Fruit fly (Drosophila melanogaster) whole organism, embryonic: ENCODE results near the gene spdo.

Experiments
- ATbp ChIP-seq: fragments of 200-800 bp; sonication (Bioruptor generic); optimal IDR thresholded peaks from 2 replicates; lab custom pipeline; 2017; ENCODE audit warnings: missing biosample characterization, mild to moderate bottlenecking, missing genetic modification characterization, missing genetic modification reagents
- Abd-B ChIP-seq: fragments of 200-800 bp; sonication (Bioruptor generic); optimal IDR thresholded peaks from 2 replicates; lab custom pipeline; 2018; ENCODE audit warnings: missing biosample characterization, mild to moderate bottlenecking, missing genetic modification characterization, moderate library complexity
- Antp ChIP-seq: fragments of 200-800 bp; sonication (Bioruptor generic); optimal IDR thresholded peaks from 3 replicates; lab custom pipeline; 2016; ENCODE audit warnings: missing biosample characterization, missing genetic modification characterization
- Blimp-1 ChIP-seq: fragments of 200-800 bp; sonication (Bioruptor generic); optimal IDR thresholded peaks from 3 replicates; lab custom pipeline; 2018; ENCODE audit warnings: missing biosample characterization, missing genetic modification characterization, mild to moderate bottlenecking, moderate library complexity, missing genetic modification reagents
- CG10654 ChIP-seq: fragments of 200-800 bp; sonication (Bioruptor generic); optimal IDR thresholded peaks from 2 replicates; lab custom pipeline; 2016; ENCODE audit warnings: missing biosample characterization, missing genetic modification characterization
- CG10959 ChIP-seq: fragments of 200-800 bp; sonication (Bioruptor generic); IDR thresholded peaks from 2 replicates; pipeline ENCODE4 v1.3.6; 2022; ENCODE audit warnings: missing biosample characterization, missing genetic modification characterization
- CG11093 ChIP-seq: fragments of 200-800 bp; sonication (Bioruptor generic); IDR thresholded peaks from 3 replicates; pipeline ENCODE4 v1.3.6; 2022; ENCODE audit warnings: missing biosample characterization, missing genetic modification characterization
- CG1602 ChIP-seq: fragments of 200-800 bp; sonication (Bioruptor generic); optimal IDR thresholded peaks from 3 replicates; lab custom pipeline; 2016; ENCODE audit warnings: missing biosample characterization, missing genetic modification characterization
- CG16815 ChIP-seq: fragments of 200-800 bp; sonication (Bioruptor generic); optimal IDR thresholded peaks from 3 replicates; lab custom pipeline; 2017; ENCODE audit warnings: missing biosample characterization, mild to moderate bottlenecking, missing genetic modification characterization
- CG30431 ChIP-seq: fragments of 200-800 bp; sonication (Bioruptor generic); optimal IDR thresholded peaks from 2 replicates; lab custom pipeline; 2017; ENCODE audit warnings: missing biosample characterization, missing genetic modification characterization
- CG31224 ChIP-seq: fragments of 200-800 bp; sonication (Bioruptor generic); IDR thresholded peaks from 2 replicates; pipeline ENCODE4 v1.3.6; 2022; ENCODE audit warnings: missing biosample characterization, missing genetic modification characterization
- CG3163 ChIP-seq: fragments of 200-800 bp; sonication (Bioruptor generic); optimal IDR thresholded peaks from 3 replicates; lab custom pipeline; 2016; ENCODE audit warnings: missing biosample characterization, missing genetic modification characterization
- CG34422 ChIP-seq: fragments of 200-800 bp; sonication (Bioruptor generic); IDR thresholded peaks from 3 replicates; pipeline ENCODE4 v1.3.6; 2022; ENCODE audit warnings: missing biosample characterization, missing genetic modification characterization
- CG6689 ChIP-seq: fragments of 200-800 bp; sonication (Bioruptor generic); IDR thresholded peaks from 2 replicates; pipeline ENCODE4 v1.3.6; 2022; ENCODE audit warnings: missing biosample characterization, missing genetic modification characterization
- CG7786 ChIP-seq: fragments of 200-800 bp; sonication (Bioruptor generic); optimal IDR thresholded peaks from 2 replicates; lab custom pipeline; 2016; ENCODE audit warnings: missing biosample characterization, missing genetic modification characterization
- CG8290 ChIP-seq, 3 experiments: fragments of 200-800 bp; sonication (Bioruptor generic); optimal IDR thresholded peaks; 2 replicates each; lab custom pipeline; 2016 to 2019; ENCODE audit warnings: missing biosample characterization in 3 of 3, missing genetic modification characterization in 3 of 3, mild to moderate bottlenecking in 2 of 3, moderate library complexity in 1 of 3
- CG9609 ChIP-seq: fragments of 200-800 bp; sonication (Bioruptor generic); optimal IDR thresholded peaks from 3 replicates; lab custom pipeline; 2016; ENCODE audit warnings: missing biosample characterization, missing genetic modification characterization
- CG9727 ChIP-seq: fragments of 200-800 bp; sonication (Bioruptor generic); optimal IDR thresholded peaks from 3 replicates; lab custom pipeline; 2017; ENCODE audit warnings: missing biosample characterization, mild to moderate bottlenecking, missing genetic modification characterization
- Chrac-16 ChIP-seq: fragments of 200-800 bp; sonication (Bioruptor generic); optimal IDR thresholded peaks from 3 replicates; lab custom pipeline; 2016; ENCODE audit warnings: missing biosample characterization, missing genetic modification characterization
- Dad ChIP-seq: fragments of 200-800 bp; sonication (Bioruptor generic); optimal IDR thresholded peaks from 3 replicates; lab custom pipeline; 2016; ENCODE audit warnings: missing biosample characterization, missing genetic modification characterization
- Ets65A ChIP-seq: fragments of 200-800 bp; sonication (Bioruptor generic); peaks from one replicate; lab custom pipeline; 2016; ENCODE audit warnings: missing biosample characterization, missing genetic modification characterization
- HHEX ChIP-seq: fragments of 200-800 bp; sonication (Bioruptor generic); optimal IDR thresholded peaks from 3 replicates; lab custom pipeline; 2017; ENCODE audit warnings: missing biosample characterization, mild to moderate bottlenecking, missing genetic modification characterization, missing genetic modification reagents
- Hr3 ChIP-seq: fragments of 200-800 bp; sonication (Bioruptor generic); optimal IDR thresholded peaks from 3 replicates; lab custom pipeline; 2016; ENCODE audit warnings: missing biosample characterization, missing genetic modification characterization
- Meics ChIP-seq: fragments of 200-800 bp; sonication (Bioruptor generic); optimal IDR thresholded peaks from 2 replicates; lab custom pipeline; 2017; ENCODE audit warnings: missing biosample characterization, mild to moderate bottlenecking, missing genetic modification characterization
- Myb ChIP-seq: fragments of 200-800 bp; sonication (Bioruptor generic); optimal IDR thresholded peaks from 2 replicates; lab custom pipeline; 2016; ENCODE audit warnings: missing biosample characterization, missing genetic modification characterization
- Neu2 ChIP-seq: fragments of 200-800 bp; sonication (Bioruptor generic); optimal IDR thresholded peaks from 3 replicates; lab custom pipeline; 2016; ENCODE audit warnings: missing biosample characterization, missing genetic modification characterization, borderline replicate concordance
- Oli ChIP-seq: fragments of 200-800 bp; sonication (Bioruptor generic); optimal IDR thresholded peaks from 2 replicates; lab custom pipeline; 2018; ENCODE audit warnings: missing biosample characterization, mild to moderate bottlenecking, missing genetic modification characterization, moderate library complexity
- Pdp1 ChIP-seq, 2 experiments: fragments of 200-800 bp; sonication (Bioruptor generic); optimal IDR thresholded peaks; 3 replicates each; lab custom pipeline; 2016; ENCODE audit warnings: missing biosample characterization in 2 of 2, missing genetic modification characterization in 2 of 2, mild to moderate bottlenecking in 1 of 2, moderate library complexity in 1 of 2
- Ravus ChIP-seq: fragments of 200-800 bp; sonication (Bioruptor generic); IDR thresholded peaks from 2 replicates; pipeline ENCODE4 v1.3.6; 2022; ENCODE audit warnings: missing biosample characterization, missing genetic modification characterization
- Rfx ChIP-seq: fragments of 200-800 bp; sonication (Bioruptor generic); IDR thresholded peaks from 2 replicates; pipeline ENCODE4 v1.3.6; 2022; ENCODE audit warnings: missing biosample characterization, missing genetic modification characterization
- ara ChIP-seq: fragments of 200-800 bp; sonication (Bioruptor generic); IDR thresholded peaks from 2 replicates; pipeline ENCODE4 v1.3.6; 2022; ENCODE audit warnings: missing biosample characterization, missing genetic modification characterization
- ato ChIP-seq: fragments of 200-800 bp; sonication (Bioruptor generic); IDR thresholded peaks from 2 replicates; pipeline ENCODE4 v1.3.6; 2022; ENCODE audit warnings: missing biosample characterization, missing genetic modification characterization; ENCODE audit not compliant: partially characterized antibody
- az2 ChIP-seq: fragments of 200-800 bp; sonication (Bioruptor generic); optimal IDR thresholded peaks from 3 replicates; lab custom pipeline; 2016; ENCODE audit warnings: missing biosample characterization, missing genetic modification characterization
- bab2 ChIP-seq: fragments of 200-800 bp; sonication (Bioruptor generic); optimal IDR thresholded peaks from 2 replicates; lab custom pipeline; 2016; ENCODE audit warnings: missing biosample characterization, missing genetic modification characterization
- bsh ChIP-seq, 2 experiments: fragments of 200-800 bp; sonication (Bioruptor generic); optimal IDR thresholded peaks; 2 replicates each; lab custom pipeline; 2017 to 2018; ENCODE audit warnings: mild to moderate bottlenecking in 2 of 2, missing biosample characterization in 2 of 2, missing genetic modification characterization in 2 of 2, moderate library complexity in 1 of 2
- cg ChIP-seq: fragments of 200-800 bp; sonication (Bioruptor generic); optimal IDR thresholded peaks from 3 replicates; lab custom pipeline; 2019; ENCODE audit warnings: missing biosample characterization, mild to moderate bottlenecking, missing genetic modification characterization, moderate library complexity
- chif ChIP-seq, 2 experiments: fragments of 200-800 bp; sonication (Bioruptor generic); optimal IDR thresholded peaks; 3 replicates each; lab custom pipeline; 2016; ENCODE audit warnings: missing biosample characterization in 2 of 2, missing genetic modification characterization in 2 of 2
- chm ChIP-seq: fragments of 200-800 bp; sonication (Bioruptor generic); IDR thresholded peaks from 2 replicates; pipeline ENCODE4 v1.3.6; 2022; ENCODE audit warnings: missing biosample characterization, missing genetic modification characterization
- esg ChIP-seq: fragments of 200-800 bp; sonication (Bioruptor generic); conservative IDR thresholded peaks from 2 replicates; pipeline ENCODE4 v1.3.6; 2022; ENCODE audit warnings: missing biosample characterization, missing genetic modification characterization
- gem ChIP-seq: fragments of 200-800 bp; sonication (Bioruptor generic); optimal IDR thresholded peaks from 2 replicates; lab custom pipeline; 2019; ENCODE audit warnings: missing biosample characterization, mild to moderate bottlenecking, missing genetic modification characterization, moderate library complexity
- lmd ChIP-seq: fragments of 200-800 bp; sonication (Bioruptor generic); IDR thresholded peaks from 2 replicates; pipeline ENCODE4 v1.3.6; 2022; ENCODE audit warnings: missing biosample characterization, missing genetic modification characterization
- nerfin-2 ChIP-seq: fragments of 200-800 bp; sonication (Bioruptor generic); IDR thresholded peaks from 2 replicates; pipeline ENCODE4 v1.3.6; 2022; ENCODE audit warnings: missing biosample characterization, missing genetic modification characterization; ENCODE audit not compliant: partially characterized antibody
- sens ChIP-seq: fragments of 200-800 bp; sonication (Bioruptor generic); peaks from one replicate; lab custom pipeline; 2016; ENCODE audit warnings: missing biosample characterization, missing genetic modification characterization
- sisA ChIP-seq: fragments of 200-800 bp; sonication (Bioruptor generic); IDR thresholded peaks from 2 replicates; pipeline ENCODE4 v1.3.6; 2022; ENCODE audit warnings: missing biosample characterization, missing genetic modification characterization
- slbo ChIP-seq: fragments of 200-800 bp; sonication (Bioruptor generic); IDR thresholded peaks from 2 replicates; pipeline ENCODE4 v1.3.6; 2022; ENCODE audit warnings: missing biosample characterization, missing genetic modification characterization
- sob ChIP-seq: fragments of 200-800 bp; sonication (Bioruptor generic); IDR thresholded peaks from 2 replicates; pipeline ENCODE4 v1.3.6; 2022; ENCODE audit warnings: missing biosample characterization, missing genetic modification characterization
- ssp ChIP-seq: fragments of 200-800 bp; sonication (Bioruptor generic); IDR thresholded peaks from 2 replicates; pipeline ENCODE4 v1.3.6; 2022; ENCODE audit warnings: missing biosample characterization, missing genetic modification characterization
- ttk ChIP-seq: fragments of 200-800 bp; sonication (Bioruptor generic); IDR thresholded peaks from 2 replicates; pipeline ENCODE4 v2.1.2; 2022; ENCODE audit warnings: missing biosample characterization, missing genetic modification characterization
- vvl ChIP-seq: fragments of 200-800 bp; sonication (Bioruptor generic); IDR thresholded peaks from 2 replicates; pipeline ENCODE4 v1.3.6; 2022; ENCODE audit warnings: missing biosample characterization, missing genetic modification characterization
- zfh2 ChIP-seq: fragments of 200-800 bp; sonication (Bioruptor generic); optimal IDR thresholded peaks from 2 replicates; lab custom pipeline; 2016; ENCODE audit warnings: missing biosample characterization, missing genetic modification characterization

The spdo gene

dm6 chr3R:30501174-30501573 lies 24.7 kb downstream of the spdo start:
- TF ChIP-seq CG11093 (0 out of 3 replicates have a peak, but pooled peaks have one; percentile 20), ssp (GFP tag; lab: Robert Waterston, UW) (0 out of 2 replicates have a peak, but pooled peaks have one; percentile 26), Antp (GFP tag; lab: Kevin White, UChicago) (peak; percentile 40), chm (GFP tag; lab: Robert Waterston, UW) (peak; percentile 26; the same call in 1 of the 2 replicates), zfh2 (peak; percentile 21), CG10959 (GFP tag; lab: Robert Waterston, UW) (peak; percentile 39; the same call in 1 of the 2 replicates), ATbp (GFP tag; lab: Kevin White, UChicago) (no peak), slbo (GFP tag; lab: Robert Waterston, UW) (peak; percentile 44; the same call in 1 of the 2 replicates), bab2 (peak; percentile 39), CG30431 (GFP tag; lab: Kevin White, UChicago) (peak; percentile 41), Myb (GFP tag; lab: Kevin White, UChicago) (peak; percentile 1), CG16815 (GFP tag; lab: Kevin White, UChicago) (peak; percentile 4), az2 (GFP tag; lab: Kevin White, UChicago) (peak; percentile 37), CG9727 (GFP tag; lab: Kevin White, UChicago) (peak; percentile 45), ttk (GFP tag; lab: Robert Waterston, UW) (peak; percentile 32; the same call in 1 of the 2 replicates), nerfin-2 (GFP tag; lab: Robert Waterston, UW) (no peak), Dad (GFP tag; lab: Kevin White, UChicago) (peak; percentile 4), Blimp-1 (GFP tag; lab: Kevin White, UChicago) (peak; percentile 49), CG7786 (GFP tag; lab: Kevin White, UChicago) (peak; percentile 26), CG3163 (GFP tag; lab: Kevin White, UChicago) (no peak), Oli (peak; percentile 30), sens (GFP tag; lab: Kevin White, UChicago) (peak; percentile 88), Neu2 (GFP tag; lab: Kevin White, UChicago) (peak; percentile 12), sisA (peak; percentile 50), CG34422 (GFP tag; lab: Robert Waterston, UW) (0 out of 3 replicates have a peak, but pooled peaks have one; percentile 23), Pdp1 (GFP tag; optimal IDR thresholded peaks at IDR 0.05; lab: Kevin White, UChicago) (peak in 1 of 2 experiments; percentile 31), Meics (GFP tag; lab: Kevin White, UChicago) (peak; percentile 1), CG10654 (GFP tag; lab: Kevin White, UChicago) (no peak), vvl (peak; percentile 65), Ravus (no peak), bsh (GFP tag; optimal IDR thresholded peaks at IDR 0.05; lab: Kevin White, UChicago) (peak in 1 of 2 experiments; percentile 49), Abd-B (GFP tag; lab: Kevin White, UChicago) (no peak), ato (GFP tag; lab: Robert Waterston, UW) (no peak), CG8290 (GFP tag; optimal IDR thresholded peaks at IDR 0.05; lab: Kevin White, UChicago) (no peak), CG8290 (tag; optimal IDR thresholded peaks at IDR 0.05; lab: Kevin White, UChicago) (no peak), sob (GFP tag; lab: Robert Waterston, UW) (peak; percentile 65; the same call in 1 of the 2 replicates), cg (no peak), Hr3 (no peak), CG31224 (0 out of 2 replicates have a peak, but pooled peaks have one; percentile 24), HHEX (GFP tag; lab: Kevin White, UChicago) (peak; percentile 10), CG9609 (GFP tag; lab: Kevin White, UChicago) (peak; percentile 15), ara (peak; percentile 57), Ets65A (GFP tag; lab: Kevin White, UChicago) (peak; percentile 93), gem (tag; lab: Kevin White, UChicago) (peak; percentile 59), chif (GFP tag; optimal IDR thresholded peaks at IDR 0.05; lab: Kevin White, UChicago) (peak in 1 of 2 experiments; percentile 41), esg (0 out of 2 replicates have a peak, but pooled peaks have one; percentile 10), CG1602 (GFP tag; lab: Kevin White, UChicago) (no peak), lmd (peak; percentile 43; the same call in 1 of the 2 replicates), Chrac-16 (GFP tag; lab: Kevin White, UChicago) (peak; percentile 15), CG6689 (peak; percentile 38; the same call in 1 of the 2 replicates), Rfx (GFP tag; lab: Robert Waterston, UW) (peak; percentile 45)
